Worm (Caenorhabditis elegans): Measurements from ENCODE around the gene Y43B11AL.1.

ce11 chrIV:7099377-7099776 is 34.3 kb downstream of the Y43B11AL.1 start:
- TF ChIP-seq nhr-71 (tag; optimal IDR thresholded peaks at IDR 0.05): peak; percentile 52
- no peak for TF ChIP-seq grh-1 (GFP tag; IDR thresholded peaks at IDR 0.05)
- TF ChIP-seq elt-3 (tag; optimal IDR thresholded peaks at IDR 0.05): no peak
- no peak for TF ChIP-seq fkh-4 (tag; optimal IDR thresholded peaks at IDR 0.05; ENCODE audit: borderline replicate concordance)
- no peak for TF ChIP-seq nhr-11 (tag; optimal IDR thresholded peaks at IDR 0.05)
- peak; percentile 11 for TF ChIP-seq ztf-4 (tag; optimal IDR thresholded peaks at IDR 0.05)
- TF ChIP-seq lsy-2 (tag; optimal IDR thresholded peaks at IDR 0.05): peak in 1 of 2 experiments; percentile 22
- no peak for TF ChIP-seq ztf-11 (tag; optimal IDR thresholded peaks at IDR 0.05)
- no peak for TF ChIP-seq mep-1 (tag; optimal IDR thresholded peaks at IDR 0.05)
- TF ChIP-seq nhr-76 (tag; optimal IDR thresholded peaks at IDR 0.05): no peak
- TF ChIP-seq pqm-1 (tag; optimal IDR thresholded peaks at IDR 0.05): no peak
- no peak for TF ChIP-seq unc-62 (GFP tag; optimal IDR thresholded peaks at IDR 0.05)

Measured in whole organism, L1 larva.